Fruit fly (Drosophila melanogaster) whole organism: ENCODE measurements around the gene CG32026.

Experiments used
- CG8478 ChIP-seq: fragments of >200 bp; optimal IDR thresholded peaks from 2 replicates; lab custom pipeline; 2018; ENCODE audit warnings: inconsistent platforms
- Dll ChIP-seq: fragments of >200 bp; optimal IDR thresholded peaks from 2 replicates; lab custom pipeline; 2017
- EcR ChIP-seq, 2 experiments: fragments of >200 bp; optimal IDR thresholded peaks; 2 replicates each; lab custom pipeline; 2017; ENCODE audit warnings: missing biosample characterization in 2 of 2, missing genetic modification characterization in 2 of 2, missing genetic modification reagents in 2 of 2
- psq ChIP-seq: fragments of >200 bp; optimal IDR thresholded peaks from 2 replicates; lab custom pipeline; 2017
- usp ChIP-seq: fragments of >200 bp; optimal IDR thresholded peaks from 2 replicates; lab custom pipeline; 2017; ENCODE audit warnings: missing biosample characterization, missing genetic modification characterization, mixed read lengths

DNA sequence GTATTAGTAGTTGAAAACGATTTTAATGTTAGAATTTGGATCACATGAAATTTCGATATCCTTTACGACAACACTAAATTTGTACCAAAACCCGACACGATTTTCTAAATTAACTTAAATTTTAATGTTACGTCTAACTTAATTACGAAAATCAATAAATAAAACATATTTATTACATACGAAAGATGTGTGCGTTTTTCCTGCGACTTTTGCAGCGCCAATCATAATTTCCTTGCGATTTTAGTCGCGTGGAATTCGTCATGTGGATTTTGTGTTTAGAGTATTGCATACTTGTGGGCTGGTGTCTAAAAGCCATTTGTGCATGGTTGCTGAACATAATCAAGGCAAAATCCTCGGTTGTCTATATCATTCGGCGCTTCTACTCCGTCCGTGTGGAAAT is 37.7 kb upstream of the CG32026 start:
- TF ChIP-seq Dll (lab: Kevin White, UChicago) (no peak), psq (lab: Kevin White, UChicago) (no peak), EcR (GFP tag; optimal IDR thresholded peaks at IDR 0.05; lab: Kevin White, UChicago) (no peak), usp (GFP tag; lab: Kevin White, UChicago) (no peak), CG8478 (lab: Kevin White, UChicago) (no peak)
